Fruit fly (Drosophila melanogaster): ENCODE results near the gene Smr.
A peak's percentile ranks its signal among the peaks of the same experiment; 100 is the strongest.

The Smr gene

dm6 chrX:12654288-12654729, 88.1 kb downstream of the Smr start (continued):
- TF ChIP-seq CG17912 (GFP tag; optimal IDR thresholded peaks at IDR 0.05) (peak; percentile 60), Elba2 (GFP tag; optimal IDR thresholded peaks at IDR 0.05) (peak; percentile 34), CG14860 (GFP tag; IDR thresholded peaks at IDR 0.05; ENCODE audit: partially characterized antibody) (peak; percentile 41; the same call in 1 of the 3 replicates), nmo (GFP tag; optimal IDR thresholded peaks at IDR 0.05) (peak; percentile 26), ato (GFP tag; IDR thresholded peaks at IDR 0.05; ENCODE audit: partially characterized antibody) (peak; percentile 33; the same call in 1 of the 2 replicates), tio (GFP tag; optimal IDR thresholded peaks at IDR 0.05) (no peak), Opbp (GFP tag; IDR thresholded peaks at IDR 0.05; ENCODE audit: partially characterized antibody) (peak; percentile 73; the same call in 2 of the 3 replicates), onecut (GFP tag; IDR thresholded peaks at IDR 0.05) (peak; percentile 64), CG2712 (tag; optimal IDR thresholded peaks at IDR 0.05) (peak; percentile 28), MESR4 (GFP tag; optimal IDR thresholded peaks at IDR 0.05) (peak; percentile 34), Sry-β (GFP tag; optimal IDR thresholded peaks at IDR 0.05) (no peak), Dfd (GFP tag; optimal IDR thresholded peaks at IDR 0.05) (no peak), Med (GFP tag) (peak; percentile 83), CG1603 (tag; optimal IDR thresholded peaks at IDR 0.05) (peak; percentile 36), lab (GFP tag; optimal IDR thresholded peaks at IDR 0.05) (peak; percentile 16), CG2678 (tag; optimal IDR thresholded peaks at IDR 0.05) (peak; percentile 15), Eip74EF (GFP tag; optimal IDR thresholded peaks at IDR 0.05) (peak in 1 of 2 experiments; percentile 9), lov (optimal IDR thresholded peaks at IDR 0.05) (no peak), lov (GFP tag; IDR thresholded peaks at IDR 0.05) (0 out of 3 replicates have a peak, but pooled peaks have one; percentile 34), ash1 (GFP tag; optimal IDR thresholded peaks at IDR 0.05) (no peak), CG6791 (GFP tag; IDR thresholded peaks at IDR 0.05; ENCODE audit: partially characterized antibody) (peak; percentile 81), CG1024 (GFP tag; IDR thresholded peaks at IDR 0.05) (no peak), lbe (GFP tag; optimal IDR thresholded peaks at IDR 0.05) (peak; percentile 17), nerfin-1 (tag; optimal IDR thresholded peaks at IDR 0.05) (peak; percentile 74), MBD-R2 (GFP tag; IDR thresholded peaks at IDR 0.05) (peak; percentile 28; the same call in 1 of the 2 replicates), CG11093 (GFP tag; IDR thresholded peaks at IDR 0.05) (no peak), chinmo (GFP tag; IDR thresholded peaks at IDR 0.05; ENCODE audit: partially characterized antibody) (peak; percentile 93), CG18599 (GFP tag; optimal IDR thresholded peaks at IDR 0.05) (peak; percentile 34), CG17385 (GFP tag; optimal IDR thresholded peaks at IDR 0.05) (peak; percentile 91), mld (GFP tag; IDR thresholded peaks at IDR 0.05; ENCODE audit: partially characterized antibody) (0 out of 3 replicates have a peak, but pooled peaks have one; percentile 47), gsb (GFP tag; IDR thresholded peaks at IDR 0.05) (no peak), gcm (GFP tag; optimal IDR thresholded peaks at IDR 0.05) (peak; percentile 4), CHES-1-like (GFP tag; optimal IDR thresholded peaks at IDR 0.05) (peak; percentile 47), Antp (GFP tag; optimal IDR thresholded peaks at IDR 0.05) (no peak), row (GFP tag; IDR thresholded peaks at IDR 0.05) (peak; percentile 8; the same call in 1 of the 3 replicates), stwl (tag; optimal IDR thresholded peaks at IDR 0.05) (peak; percentile 75), HLHmδ (GFP tag; optimal IDR thresholded peaks at IDR 0.05) (no peak), HHEX (GFP tag; optimal IDR thresholded peaks at IDR 0.05) (peak; percentile 15)

DNA sequence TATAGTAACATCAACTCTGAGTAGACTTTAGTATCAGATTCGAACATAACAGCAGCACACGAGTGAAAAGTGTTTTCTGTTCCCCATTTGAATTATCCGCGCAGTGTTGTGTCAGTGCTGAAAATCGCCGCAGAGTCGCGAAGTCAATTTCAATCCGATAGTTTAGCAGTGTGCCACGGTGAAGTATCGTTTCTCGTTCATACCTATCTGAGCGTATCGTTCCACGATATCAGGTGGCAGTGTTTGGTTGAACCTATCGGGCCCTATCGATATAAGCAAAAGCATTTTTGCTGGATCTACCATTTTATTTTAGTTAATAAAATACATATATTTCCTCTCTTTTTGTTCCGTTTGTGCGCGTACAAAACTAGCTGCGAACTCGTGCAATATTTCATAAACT, 88.8 kb downstream of the Smr start, which contains the start of gene CkIalpha:
Gene CkIalpha (plus strand): TSS at position 53 of the 400 bp plus-strand sequence.
- TF ChIP-seq fd64A (GFP tag; optimal IDR thresholded peaks at IDR 0.05), result no peak
- peak; percentile 99 for TF ChIP-seq pzg (GFP tag; optimal IDR thresholded peaks at IDR 0.05)
- TF ChIP-seq CG10654 (GFP tag; optimal IDR thresholded peaks at IDR 0.05), result peak; percentile 31
- TF ChIP-seq al (GFP tag; IDR thresholded peaks at IDR 0.05), result peak; percentile 33; the same call in 1 of the 2 replicates
- peak; percentile 42 for TF ChIP-seq Dek (tag; optimal IDR thresholded peaks at IDR 0.05)
- TF ChIP-seq sc (optimal IDR thresholded peaks at IDR 0.05), result no peak
- no peak for TF ChIP-seq sc (GFP tag; optimal IDR thresholded peaks at IDR 0.05)
- TF ChIP-seq nom (GFP tag; optimal IDR thresholded peaks at IDR 0.05), result no peak
- TF ChIP-seq Ptx1 (GFP tag; IDR thresholded peaks at IDR 0.05), result peak; percentile 48
- peak; percentile 56 for TF ChIP-seq sug (tag; optimal IDR thresholded peaks at IDR 0.05)
- TF ChIP-seq CG11504 (tag; optimal IDR thresholded peaks at IDR 0.05), result no peak
- no peak for TF ChIP-seq twi (tag; optimal IDR thresholded peaks at IDR 0.05)
- TF ChIP-seq ken (GFP tag; IDR thresholded peaks at IDR 0.05), result no peak
